Fruit fly (Drosophila melanogaster): ENCODE measurements around the gene CG42852.

Gene CG42852

dm6 chr3L:16804627-16805026 lies 49.3 kb downstream of the CG42852 start, which contains the start of gene nudC:
Gene nudC (plus strand): TSS chr3L:16804994.
- no peak for TF ChIP-seq Rel (GFP tag; optimal IDR thresholded peaks at IDR 0.05)
- TF ChIP-seq Rel (tag; optimal IDR thresholded peaks at IDR 0.05), result peak; percentile 9
- TF ChIP-seq foxo (GFP tag; optimal IDR thresholded peaks at IDR 0.05), result no peak
- TF ChIP-seq jim (GFP tag; optimal IDR thresholded peaks at IDR 0.05), result no peak
- TF ChIP-seq rgr (GFP tag; optimal IDR thresholded peaks at IDR 0.05), result no peak
- TF ChIP-seq CrebA (GFP tag; optimal IDR thresholded peaks at IDR 0.05; ENCODE audit: borderline replicate concordance), result no peak
- no peak for TF ChIP-seq Hr83 (GFP tag; optimal IDR thresholded peaks at IDR 0.05; ENCODE audit: poor library complexity, severe bottlenecking)
